Worm (Caenorhabditis elegans): ENCODE measurements around the gene dnc-4.

- TF ChIP-seq nhr-67 (tag; optimal IDR thresholded peaks at IDR 0.05) (no peak), mdl-1 (tag; optimal IDR thresholded peaks at IDR 0.05) (no peak), nhr-77 (tag; optimal IDR thresholded peaks at IDR 0.05) (no peak), elt-1 (tag; optimal IDR thresholded peaks at IDR 0.05) (no peak), tbx-2 (tag; optimal IDR thresholded peaks at IDR 0.05) (no peak), ztf-4 (tag; optimal IDR thresholded peaks at IDR 0.05) (no peak), ceh-82 (tag; optimal IDR thresholded peaks at IDR 0.05) (no peak), snpc-4 (tag; optimal IDR thresholded peaks at IDR 0.05) (no peak), mml-1 (tag; optimal IDR thresholded peaks at IDR 0.05) (no peak), sea-2 (GFP tag; optimal IDR thresholded peaks at IDR 0.05) (no peak), nhr-237 (tag; optimal IDR thresholded peaks at IDR 0.05) (no peak), ZK546.5 (tag; optimal IDR thresholded peaks at IDR 0.05) (no peak)
Measured at ce11 chrIV:8043722-8044121, 24.1 kb upstream of the dnc-4 start.

All from whole organism, L3 larva.